1 fruit fly cellular context compared by ENCODE assay signal in the genomic region with DNA sequence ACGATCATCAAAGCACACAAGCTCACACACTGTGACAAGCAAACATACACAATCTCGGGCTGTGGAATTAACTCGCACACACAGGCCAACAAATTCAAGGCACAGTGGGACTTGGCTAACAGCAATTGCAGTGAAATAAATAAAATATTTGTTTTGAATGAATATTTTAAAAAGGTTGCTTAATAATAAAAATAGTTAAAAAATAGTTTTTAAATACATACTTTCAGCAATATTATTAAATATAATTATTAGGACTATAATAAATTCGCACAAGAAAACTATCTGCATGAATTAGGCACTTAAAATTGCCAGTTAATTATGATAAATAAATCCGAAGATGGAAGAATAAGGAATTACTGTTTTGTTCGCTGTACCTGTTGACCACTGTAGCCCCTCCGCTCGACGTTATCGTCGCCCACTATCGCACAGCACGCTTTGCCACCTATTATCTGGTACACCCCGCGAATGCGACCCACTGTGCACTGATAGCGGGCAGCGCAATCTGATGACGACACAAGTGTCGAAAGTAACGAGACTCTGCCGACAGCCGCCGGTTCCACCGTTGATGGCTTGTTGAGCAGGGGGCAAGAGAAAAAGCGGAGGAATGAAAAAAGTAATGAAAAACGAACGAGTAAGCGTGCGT.
TF ChIP-seq lines count a peak whose summit lies in the region.

No protein-coding gene starts in this region.

TF ChIP-seq in whole organism, embryonic, 481 proteins besides CTCF, POLR2A, EP300 and RAD21 (continued from another document and continues in another):
- peak; percentile 87 for TF ChIP-seq mirr (GFP tag; optimal IDR thresholded peaks at IDR 0.05; lab: Kevin White, UChicago)
- TF ChIP-seq CG16779 (GFP tag; IDR thresholded peaks at IDR 0.05; lab: Robert Waterston, UW): peak; percentile 71
- no peak for TF ChIP-seq Dref (GFP tag; IDR thresholded peaks at IDR 0.05; lab: Robert Waterston, UW)
- TF ChIP-seq CG12219 (GFP tag; optimal IDR thresholded peaks at IDR 0.05; lab: Kevin White, UChicago): peak; percentile 96
- peak; percentile 99 for TF ChIP-seq Ptx1 (GFP tag; IDR thresholded peaks at IDR 0.05; lab: Robert Waterston, UW)
- TF ChIP-seq btn (GFP tag; optimal IDR thresholded peaks at IDR 0.05; lab: Kevin White, UChicago): peak; percentile 46
- peak; percentile 82 for TF ChIP-seq maf-S (GFP tag; optimal IDR thresholded peaks at IDR 0.05; lab: Kevin White, UChicago)
- TF ChIP-seq tgo (GFP tag; IDR thresholded peaks at IDR 0.05; lab: Robert Waterston, UW): peak; percentile 97
- peak; percentile 95 for TF ChIP-seq Fer3 (tag; optimal IDR thresholded peaks at IDR 0.05; lab: Kevin White, UChicago)
- TF ChIP-seq her (GFP tag; optimal IDR thresholded peaks at IDR 0.05; lab: Kevin White, UChicago): peak; percentile 52
- TF ChIP-seq Ets65A (GFP tag; lab: Kevin White, UChicago): peak; percentile 94
- peak; percentile 100 for TF ChIP-seq Hey (tag; optimal IDR thresholded peaks at IDR 0.05; lab: Kevin White, UChicago)
- TF ChIP-seq Abd-B (GFP tag; optimal IDR thresholded peaks at IDR 0.05; lab: Kevin White, UChicago): peak; percentile 96
- peak; percentile 99 for TF ChIP-seq CG12104 (GFP tag; optimal IDR thresholded peaks at IDR 0.05; lab: Kevin White, UChicago)
- TF ChIP-seq eyg (GFP tag; optimal IDR thresholded peaks at IDR 0.05; lab: Kevin White, UChicago): peak; percentile 39
- TF ChIP-seq Dad (GFP tag; optimal IDR thresholded peaks at IDR 0.05; lab: Kevin White, UChicago): peak; percentile 83
- peak; percentile 98 for TF ChIP-seq CG11093 (GFP tag; IDR thresholded peaks at IDR 0.05; lab: Robert Waterston, UW)
- peak; percentile 93 for TF ChIP-seq zfh1 (GFP tag; IDR thresholded peaks at IDR 0.05; lab: Robert Waterston, UW)
- peak; percentile 97 for TF ChIP-seq CG14014 (GFP tag; IDR thresholded peaks at IDR 0.05; lab: Robert Waterston, UW)
- TF ChIP-seq stwl (tag; optimal IDR thresholded peaks at IDR 0.05; lab: Kevin White, UChicago): no peak
- peak; percentile 96 for TF ChIP-seq gsb-n (tag; optimal IDR thresholded peaks at IDR 0.05; lab: Kevin White, UChicago)
- TF ChIP-seq CG7839 (tag; optimal IDR thresholded peaks at IDR 0.05; lab: Kevin White, UChicago): peak; percentile 99
- TF ChIP-seq CG34224 (GFP tag; IDR thresholded peaks at IDR 0.05; lab: Robert Waterston, UW; ENCODE audit: partially characterized antibody): peak; percentile 41; the same call in 1 of the 3 replicates
- TF ChIP-seq Mes4 (GFP tag; optimal IDR thresholded peaks at IDR 0.05; lab: Kevin White, UChicago): peak; percentile 84
- TF ChIP-seq D19A (tag; optimal IDR thresholded peaks at IDR 0.05; lab: Kevin White, UChicago): peak; percentile 96
- peak; percentile 98 for TF ChIP-seq sens (GFP tag; lab: Kevin White, UChicago)
- peak; percentile 90 for TF ChIP-seq ken (GFP tag; IDR thresholded peaks at IDR 0.05; lab: Robert Waterston, UW)
- TF ChIP-seq CG7987 (GFP tag; optimal IDR thresholded peaks at IDR 0.05; lab: Kevin White, UChicago): peak; percentile 79
- TF ChIP-seq CG15514 (GFP tag; optimal IDR thresholded peaks at IDR 0.05; lab: Kevin White, UChicago): peak; percentile 92
- peak; percentile 99 for TF ChIP-seq lmd (GFP tag; IDR thresholded peaks at IDR 0.05; lab: Robert Waterston, UW)
- peak; percentile 85 for TF ChIP-seq CG17186 (GFP tag; optimal IDR thresholded peaks at IDR 0.05; lab: Kevin White, UChicago)
- peak; percentile 91 for TF ChIP-seq ara (GFP tag; IDR thresholded peaks at IDR 0.05; lab: Robert Waterston, UW)
- peak; percentile 97 for TF ChIP-seq CG7372 (GFP tag; IDR thresholded peaks at IDR 0.05; lab: Robert Waterston, UW)
- TF ChIP-seq Atf6 (GFP tag; IDR thresholded peaks at IDR 0.05; lab: Robert Waterston, UW): peak; percentile 99
- peak; percentile 97 for TF ChIP-seq sqz (GFP tag; optimal IDR thresholded peaks at IDR 0.05; lab: Kevin White, UChicago)
- peak; percentile 87 for TF ChIP-seq chinmo (GFP tag; IDR thresholded peaks at IDR 0.05; lab: Robert Waterston, UW; ENCODE audit: partially characterized antibody)
- peak; percentile 99 for TF ChIP-seq row (GFP tag; IDR thresholded peaks at IDR 0.05; lab: Robert Waterston, UW)
- peak; percentile 90 for TF ChIP-seq cas (GFP tag; IDR thresholded peaks at IDR 0.05; lab: Robert Waterston, UW)
- TF ChIP-seq CG9876 (GFP tag; optimal IDR thresholded peaks at IDR 0.05; lab: Kevin White, UChicago): peak; percentile 67
- TF ChIP-seq CG10147 (GFP tag; optimal IDR thresholded peaks at IDR 0.05; lab: Kevin White, UChicago): peak; percentile 97
- TF ChIP-seq chif (GFP tag; optimal IDR thresholded peaks at IDR 0.05; lab: Kevin White, UChicago): peak; percentile 82 to 88
- TF ChIP-seq aop (GFP tag; IDR thresholded peaks at IDR 0.05; lab: Robert Waterston, UW): peak; percentile 56; the same call in 1 of the 2 replicates
- peak; percentile 96 for TF ChIP-seq CG10654 (GFP tag; optimal IDR thresholded peaks at IDR 0.05; lab: Kevin White, UChicago)
- TF ChIP-seq ham (GFP tag; IDR thresholded peaks at IDR 0.05; lab: Robert Waterston, UW): peak; percentile 91
- peak; percentile 86 for TF ChIP-seq sim (GFP tag; IDR thresholded peaks at IDR 0.05; lab: Robert Waterston, UW)
- peak; percentile 74 for TF ChIP-seq CG12744 (GFP tag; optimal IDR thresholded peaks at IDR 0.05; lab: Kevin White, UChicago)
- TF ChIP-seq CG1024 (GFP tag; IDR thresholded peaks at IDR 0.05; lab: Robert Waterston, UW): peak; percentile 84
- TF ChIP-seq jumu (GFP tag; optimal IDR thresholded peaks at IDR 0.05; lab: Kevin White, UChicago): peak; percentile 69
- peak; percentile 97 for TF ChIP-seq sob (GFP tag; IDR thresholded peaks at IDR 0.05; lab: Robert Waterston, UW)
- peak; percentile 39; the same call in 1 of the 3 replicates for TF ChIP-seq vnd (GFP tag; IDR thresholded peaks at IDR 0.05; lab: Robert Waterston, UW; ENCODE audit: partially characterized antibody)
- TF ChIP-seq CG11085 (GFP tag; IDR thresholded peaks at IDR 0.05; lab: Robert Waterston, UW): peak; percentile 94
- TF ChIP-seq Adf1 (GFP tag; IDR thresholded peaks at IDR 0.05; lab: Robert Waterston, UW): peak; percentile 85
- TF ChIP-seq HLHmδ (GFP tag; optimal IDR thresholded peaks at IDR 0.05; lab: Kevin White, UChicago): peak; percentile 83
- peak; percentile 99 for TF ChIP-seq bcd (GFP tag; optimal IDR thresholded peaks at IDR 0.05; lab: Kevin White, UChicago)
- TF ChIP-seq lab (GFP tag; optimal IDR thresholded peaks at IDR 0.05; lab: Kevin White, UChicago): peak; percentile 99
- TF ChIP-seq dmrt11E (tag; optimal IDR thresholded peaks at IDR 0.05; lab: Kevin White, UChicago): peak; percentile 96
- peak; percentile 98 for TF ChIP-seq CG11504 (tag; optimal IDR thresholded peaks at IDR 0.05; lab: Kevin White, UChicago)
- peak; percentile 99 for TF ChIP-seq dmrt99B (tag; optimal IDR thresholded peaks at IDR 0.05; lab: Kevin White, UChicago)
- TF ChIP-seq ap (GFP tag; IDR thresholded peaks at IDR 0.05; lab: Robert Waterston, UW): peak; percentile 94
- TF ChIP-seq Usf (GFP tag; optimal IDR thresholded peaks at IDR 0.05; lab: Kevin White, UChicago): peak; percentile 97
- TF ChIP-seq CG14965 (GFP tag; optimal IDR thresholded peaks at IDR 0.05; lab: Kevin White, UChicago; ENCODE audit: borderline replicate concordance): no peak
- peak; percentile 98 for TF ChIP-seq CG6683 (GFP tag; optimal IDR thresholded peaks at IDR 0.05; lab: Kevin White, UChicago)
- peak; percentile 94 for TF ChIP-seq CG43689 (GFP tag; IDR thresholded peaks at IDR 0.05; lab: Robert Waterston, UW)
- peak; percentile 98 for TF ChIP-seq ind (GFP tag; optimal IDR thresholded peaks at IDR 0.05; lab: Kevin White, UChicago)
- TF ChIP-seq pros (GFP tag; optimal IDR thresholded peaks at IDR 0.05; lab: Kevin White, UChicago): peak; percentile 43
- peak; percentile 92 for TF ChIP-seq CG11560 (tag; IDR thresholded peaks at IDR 0.05; lab: Robert Waterston, UW)
- peak; percentile 93 for TF ChIP-seq CG7357 (GFP tag; IDR thresholded peaks at IDR 0.05; lab: Robert Waterston, UW)
- TF ChIP-seq pb (GFP tag; optimal IDR thresholded peaks at IDR 0.05; lab: Kevin White, UChicago): peak; percentile 66
- TF ChIP-seq CG3847 (GFP tag; IDR thresholded peaks at IDR 0.05; lab: Robert Waterston, UW): peak; percentile 98
- TF ChIP-seq cato (GFP tag; optimal IDR thresholded peaks at IDR 0.05; lab: Kevin White, UChicago; ENCODE audit: borderline replicate concordance): peak; percentile 97
- peak; percentile 69 for TF ChIP-seq dm (GFP tag; optimal IDR thresholded peaks at IDR 0.05; lab: Kevin White, UChicago)
- TF ChIP-seq Dll (GFP tag; IDR thresholded peaks at IDR 0.05; lab: Robert Waterston, UW; ENCODE audit: partially characterized antibody): 0 out of 4 replicates have a peak, but pooled peaks have one; percentile 34
- TF ChIP-seq Taf1 (GFP tag; IDR thresholded peaks at IDR 0.05; lab: Robert Waterston, UW): peak; percentile 92
- no peak for TF ChIP-seq luna (GFP tag; optimal IDR thresholded peaks at IDR 0.05; lab: Kevin White, UChicago)
- peak; percentile 94; the same call in 2 of the 3 replicates for TF ChIP-seq CG3726 (GFP tag; IDR thresholded peaks at IDR 0.05; lab: Robert Waterston, UW)
- peak; percentile 92 for TF ChIP-seq CG2889 (GFP tag; IDR thresholded peaks at IDR 0.05; lab: Robert Waterston, UW)
- peak; percentile 79 for TF ChIP-seq CG10321 (GFP tag; IDR thresholded peaks at IDR 0.05; lab: Robert Waterston, UW)
- TF ChIP-seq dan (GFP tag; IDR thresholded peaks at IDR 0.05; lab: Robert Waterston, UW): no peak; the same call in 1 of the 2 replicates
- TF ChIP-seq CG11456 (GFP tag; IDR thresholded peaks at IDR 0.05; lab: Robert Waterston, UW): peak; percentile 93
- TF ChIP-seq fd96Cb (tag; optimal IDR thresholded peaks at IDR 0.05; lab: Kevin White, UChicago): peak; percentile 98
- peak; percentile 68 for TF ChIP-seq CG4360 (GFP tag; IDR thresholded peaks at IDR 0.05; lab: Robert Waterston, UW)
- TF ChIP-seq Sry-δ (GFP tag; optimal IDR thresholded peaks at IDR 0.05; lab: Kevin White, UChicago): peak; percentile 44
- TF ChIP-seq CkIIα-i1 (GFP tag; IDR thresholded peaks at IDR 0.05; lab: Robert Waterston, UW): peak; percentile 80
- TF ChIP-seq CG11247 (GFP tag; IDR thresholded peaks at IDR 0.05; lab: Robert Waterston, UW): peak; percentile 94
- TF ChIP-seq ac (GFP tag; optimal IDR thresholded peaks at IDR 0.05; lab: Kevin White, UChicago): peak; percentile 83
- no peak for TF ChIP-seq ato (GFP tag; IDR thresholded peaks at IDR 0.05; lab: Robert Waterston, UW; ENCODE audit: partially characterized antibody)
- TF ChIP-seq CG18262 (tag; optimal IDR thresholded peaks at IDR 0.05; lab: Kevin White, UChicago): peak; percentile 99
- TF ChIP-seq prd (optimal IDR thresholded peaks at IDR 0.05; lab: Kevin White, UChicago): no peak
- peak; percentile 97 for TF ChIP-seq prd (GFP tag; IDR thresholded peaks at IDR 0.05; lab: Robert Waterston, UW)
- TF ChIP-seq vvl (GFP tag; IDR thresholded peaks at IDR 0.05; lab: Robert Waterston, UW): peak; percentile 97
- TF ChIP-seq bigmax (GFP tag; optimal IDR thresholded peaks at IDR 0.05; lab: Kevin White, UChicago): no peak
- TF ChIP-seq CG3407 (GFP tag; optimal IDR thresholded peaks at IDR 0.05; lab: Kevin White, UChicago): peak; percentile 96
- peak; percentile 93 for TF ChIP-seq bowl (GFP tag; IDR thresholded peaks at IDR 0.05; lab: Robert Waterston, UW)
- TF ChIP-seq CG15011 (GFP tag; optimal IDR thresholded peaks at IDR 0.05; lab: Kevin White, UChicago): peak; percentile 98
- TF ChIP-seq bbx (GFP tag; IDR thresholded peaks at IDR 0.05; lab: Robert Waterston, UW; ENCODE audit: partially characterized antibody): peak; percentile 14; the same call in 1 of the 2 replicates
- peak; percentile 94 for TF ChIP-seq CG17568 (GFP tag; optimal IDR thresholded peaks at IDR 0.05; lab: Kevin White, UChicago)
- TF ChIP-seq CG5245 (GFP tag; optimal IDR thresholded peaks at IDR 0.05; lab: Kevin White, UChicago): peak; percentile 94
- peak; percentile 3 for TF ChIP-seq NK7.1 (GFP tag; optimal IDR thresholded peaks at IDR 0.05; lab: Kevin White, UChicago)
- peak; percentile 94 for TF ChIP-seq CG14667 (GFP tag; IDR thresholded peaks at IDR 0.05; lab: Robert Waterston, UW)
- peak; percentile 97 for TF ChIP-seq CG2875 (GFP tag; optimal IDR thresholded peaks at IDR 0.05; lab: Kevin White, UChicago)
- peak; percentile 97 for TF ChIP-seq CG6765 (GFP tag; optimal IDR thresholded peaks at IDR 0.05; lab: Kevin White, UChicago)
- peak; percentile 85 for TF ChIP-seq gt (GFP tag; IDR thresholded peaks at IDR 0.05; lab: Robert Waterston, UW)
- TF ChIP-seq gfzf (GFP tag; optimal IDR thresholded peaks at IDR 0.05; lab: Kevin White, UChicago): no peak
- no peak for TF ChIP-seq ash1 (GFP tag; optimal IDR thresholded peaks at IDR 0.05; lab: Kevin White, UChicago)
- peak; percentile 96 for TF ChIP-seq CG32772 (GFP tag; IDR thresholded peaks at IDR 0.05; lab: Robert Waterston, UW)
- TF ChIP-seq CG10565 (GFP tag; optimal IDR thresholded peaks at IDR 0.05; lab: Kevin White, UChicago): peak; percentile 88
- TF ChIP-seq CG6175 (GFP tag; IDR thresholded peaks at IDR 0.05; lab: Robert Waterston, UW): peak; percentile 96
- peak; percentile 98 for TF ChIP-seq HLH3B (GFP tag; IDR thresholded peaks at IDR 0.05; lab: Robert Waterston, UW)
- peak; percentile 93 for TF ChIP-seq CG17328 (GFP tag; IDR thresholded peaks at IDR 0.05; lab: Robert Waterston, UW)
- TF ChIP-seq CG9817 (tag; optimal IDR thresholded peaks at IDR 0.05; lab: Kevin White, UChicago): peak; percentile 93
- TF ChIP-seq GATAe (GFP tag; conservative IDR thresholded peaks at IDR 0.05; lab: Robert Waterston, UW): peak; percentile 96
- peak; percentile 96 for TF ChIP-seq Gug (GFP tag; IDR thresholded peaks at IDR 0.05; lab: Robert Waterston, UW)
- peak in 1 of 2 experiments; percentile 99 for TF ChIP-seq eve (GFP tag; optimal IDR thresholded peaks at IDR 0.05; lab: Kevin White, UChicago)
- peak; percentile 96 for TF ChIP-seq salm (tag; optimal IDR thresholded peaks at IDR 0.05; lab: Kevin White, UChicago)
- peak; percentile 95 for TF ChIP-seq CG2120 (GFP tag; optimal IDR thresholded peaks at IDR 0.05; lab: Kevin White, UChicago)
- TF ChIP-seq D (optimal IDR thresholded peaks at IDR 0.05; lab: Kevin White, UChicago): no peak
- TF ChIP-seq D (GFP tag; optimal IDR thresholded peaks at IDR 0.05; lab: Kevin White, UChicago): peak; percentile 99
- TF ChIP-seq Doc3 (GFP tag; IDR thresholded peaks at IDR 0.05; lab: Robert Waterston, UW; ENCODE audit: partially characterized antibody): 0 out of 3 replicates have a peak, but pooled peaks have one; percentile 10
- TF ChIP-seq Sox100B (GFP tag; optimal IDR thresholded peaks at IDR 0.05; lab: Kevin White, UChicago): peak; percentile 100
- TF ChIP-seq CG8089 (GFP tag; optimal IDR thresholded peaks at IDR 0.05; lab: Kevin White, UChicago): peak; percentile 71
- peak; percentile 95 for TF ChIP-seq Fer2 (tag; optimal IDR thresholded peaks at IDR 0.05; lab: Kevin White, UChicago)
- peak; percentile 98 for TF ChIP-seq stc (GFP tag; IDR thresholded peaks at IDR 0.05; lab: Robert Waterston, UW)
